Worm (Caenorhabditis elegans) whole organism, L1 larva: ENCODE results near the gene F23A7.5.

Experiments
- C16A3.4 ChIP-seq: fragments of 150-350 bp; optimal IDR thresholded peaks from 2 replicates; lab custom pipeline; 2014; ENCODE audit warnings: missing biosample characterization, missing genetic modification characterization
- F16B12.6 ChIP-seq: fragments of 150-350 bp; optimal IDR thresholded peaks from 2 replicates; lab custom pipeline; 2014; ENCODE audit warnings: missing biosample characterization, missing genetic modification characterization
- aha-1 ChIP-seq: fragments of 150-350 bp; optimal IDR thresholded peaks from 2 replicates; lab custom pipeline; 2014; ENCODE audit warnings: missing biosample characterization, missing genetic modification characterization
- alr-1 ChIP-seq: fragments of 200-800 bp; sonication (Bioruptor generic); optimal IDR thresholded peaks from 2 replicates; lab custom pipeline; 2018; ENCODE audit warnings: borderline replicate concordance, mild to moderate bottlenecking, missing genetic modification characterization, missing compliant biosample characterization
- ama-1 ChIP-seq: fragments of 150-350 bp; optimal IDR thresholded peaks from 2 replicates; lab custom pipeline; 2014
- blmp-1 ChIP-seq: fragments of 150-350 bp; optimal IDR thresholded peaks from 2 replicates; lab custom pipeline; 2014; ENCODE audit warnings: missing biosample characterization, missing genetic modification characterization
- ces-1 ChIP-seq: fragments of 150-350 bp; optimal IDR thresholded peaks from 2 replicates; lab custom pipeline; 2014; ENCODE audit warnings: missing biosample characterization, missing genetic modification reagents, missing genetic modification characterization
- dpl-1 ChIP-seq, 3 experiments: fragments of 150-350 bp in 2 of 3; sonication (generic microtip) in 1 of 3; optimal IDR thresholded peaks; 2 replicates each; lab custom pipeline; 2014 to 2017; ENCODE audit warnings: missing biosample characterization in 3 of 3, missing genetic modification characterization in 3 of 3, missing genetic modification reagents in 3 of 3
- dsc-1 ChIP-seq: sonication (generic microtip); optimal IDR thresholded peaks from 2 replicates; lab custom pipeline; 2016; ENCODE audit warnings: mild to moderate bottlenecking, missing genetic modification characterization, missing compliant biosample characterization
- efl-1 ChIP-seq, 4 experiments: fragments of 150-350 bp; optimal IDR thresholded peaks in 3 of 4; peaks in 1 of 4; 1 replicate in 1 of 4; 2 replicates in 3 of 4; lab custom pipeline; 2014; ENCODE audit warnings: missing biosample characterization in 2 of 4, missing genetic modification characterization in 2 of 4, missing genetic modification reagents in 2 of 4
- egl-13 ChIP-seq: sonication (generic microtip); optimal IDR thresholded peaks from 2 replicates; lab custom pipeline; 2016; ENCODE audit warnings: missing genotype, missing genetic modification reagents, missing genetic modification characterization, missing compliant biosample characterization
- egl-27 ChIP-seq, 2 experiments: fragments of 150-350 bp in 1 of 2; sonication (generic microtip); optimal IDR thresholded peaks; 3 replicates each; lab custom pipeline; 2017 to 2018; ENCODE audit warnings: missing biosample characterization in 2 of 2, missing genetic modification characterization in 2 of 2, missing genetic modification reagents in 2 of 2
- fkh-8 ChIP-seq: sonication (generic microtip); optimal IDR thresholded peaks from 2 replicates; lab custom pipeline; 2016; ENCODE audit warnings: mild to moderate bottlenecking, missing genetic modification characterization, missing compliant biosample characterization
- grh-1 ChIP-seq: fragments of 200-800 bp; sonication (Bioruptor generic); IDR thresholded peaks from 2 replicates; pipeline ENCODE4 v1.3.6; 2022; ENCODE audit warnings: missing genetic modification reagents, missing genetic modification characterization, missing compliant biosample characterization
- hlh-17 ChIP-seq: fragments of 200-800 bp; sonication (Bioruptor generic); optimal IDR thresholded peaks from 2 replicates; lab custom pipeline; 2018; ENCODE audit warnings: missing genetic modification characterization, mild to moderate bottlenecking, missing compliant biosample characterization, moderate library complexity, borderline replicate concordance
- irx-1 ChIP-seq: sonication (generic microtip); optimal IDR thresholded peaks from 2 replicates; lab custom pipeline; 2016; ENCODE audit warnings: missing genetic modification characterization, missing compliant biosample characterization
- isw-1 ChIP-seq: fragments of 200-800 bp; sonication (Bioruptor generic); IDR thresholded peaks from 2 replicates; pipeline ENCODE4 v1.3.6; 2022; ENCODE audit warnings: missing genetic modification characterization, missing compliant biosample characterization
- lin-13 ChIP-seq: fragments of 150-350 bp; optimal IDR thresholded peaks from 2 replicates; lab custom pipeline; 2014; ENCODE audit warnings: missing biosample characterization, missing genetic modification reagents, missing genetic modification characterization
- lin-39 ChIP-seq: fragments of 150-350 bp; optimal IDR thresholded peaks from 2 replicates; lab custom pipeline; 2014; ENCODE audit warnings: missing biosample characterization, missing genetic modification reagents, missing genetic modification characterization
- mab-9 ChIP-seq: fragments of 200-800 bp; sonication (Bioruptor generic); IDR thresholded peaks from 2 replicates; pipeline ENCODE4 v1.3.6; 2022; ENCODE audit warnings: missing genetic modification reagents, missing genetic modification characterization, missing compliant biosample characterization
- mdl-1 ChIP-seq, 2 experiments: fragments of 150-350 bp; optimal IDR thresholded peaks; 2 replicates each; lab custom pipeline; 2014 to 2017; ENCODE audit warnings: missing biosample characterization in 2 of 2, missing genetic modification characterization in 2 of 2, inconsistent platforms in 1 of 2
- mef-2 ChIP-seq: fragments of 150-350 bp; optimal IDR thresholded peaks from 2 replicates; lab custom pipeline; 2014; ENCODE audit warnings: missing biosample characterization, missing genetic modification characterization
- nhr-11 ChIP-seq: fragments of 150-350 bp; optimal IDR thresholded peaks from 2 replicates; lab custom pipeline; 2014; ENCODE audit warnings: missing biosample characterization, missing genetic modification characterization
- nhr-12 ChIP-seq: sonication (generic microtip); optimal IDR thresholded peaks from 2 replicates; lab custom pipeline; 2017; ENCODE audit warnings: missing biosample characterization, missing genetic modification characterization
- nhr-19 ChIP-seq: fragments of 200-800 bp; sonication (Bioruptor generic); conservative IDR thresholded peaks from 2 replicates; pipeline ENCODE4 v1.3.6; 2022; ENCODE audit warnings: missing genetic modification characterization, missing compliant biosample characterization
- nhr-20 ChIP-seq: sonication (generic microtip); optimal IDR thresholded peaks from 2 replicates; lab custom pipeline; 2016; ENCODE audit warnings: mild to moderate bottlenecking, missing genetic modification characterization, missing compliant biosample characterization
- nhr-28 ChIP-seq: fragments of 150-350 bp; optimal IDR thresholded peaks from 2 replicates; lab custom pipeline; 2014; ENCODE audit warnings: missing biosample characterization, missing genetic modification characterization
- nhr-47 ChIP-seq: sonication (generic microtip); optimal IDR thresholded peaks from 2 replicates; lab custom pipeline; 2016; ENCODE audit warnings: mild to moderate bottlenecking, missing genetic modification characterization, moderate library complexity, missing compliant biosample characterization
- nhr-84 ChIP-seq: sonication (generic microtip); optimal IDR thresholded peaks from 2 replicates; lab custom pipeline; 2017; ENCODE audit warnings: missing biosample characterization, missing genetic modification characterization
- rnt-1 ChIP-seq: sonication (generic microtip); optimal IDR thresholded peaks from 2 replicates; lab custom pipeline; 2016; ENCODE audit warnings: mild to moderate bottlenecking, missing genetic modification characterization, moderate library complexity, missing compliant biosample characterization
- snpc-4 ChIP-seq: fragments of 150-350 bp; optimal IDR thresholded peaks from 2 replicates; lab custom pipeline; 2014; ENCODE audit warnings: missing biosample characterization, missing genetic modification characterization
- snu-23 ChIP-seq: sonication (generic microtip); optimal IDR thresholded peaks from 2 replicates; lab custom pipeline; 2016; ENCODE audit warnings: missing genetic modification characterization, missing compliant biosample characterization
- sox-4 ChIP-seq: sonication (generic microtip); optimal IDR thresholded peaks from 2 replicates; lab custom pipeline; 2016; ENCODE audit warnings: missing genetic modification characterization, missing compliant biosample characterization
- sptf-1 ChIP-seq: fragments of 150-350 bp; optimal IDR thresholded peaks from 2 replicates; lab custom pipeline; 2014; ENCODE audit warnings: missing biosample characterization, missing genetic modification characterization
- swsn-7 ChIP-seq: sonication (generic microtip); optimal IDR thresholded peaks from 2 replicates; lab custom pipeline; 2016; ENCODE audit warnings: missing genetic modification characterization, missing compliant biosample characterization
- unc-30 ChIP-seq: sonication (generic microtip); optimal IDR thresholded peaks from 2 replicates; lab custom pipeline; 2017; ENCODE audit warnings: missing biosample characterization, missing genetic modification characterization
- unc-62 ChIP-seq: fragments of 150-350 bp; optimal IDR thresholded peaks from 2 replicates; lab custom pipeline; 2014; ENCODE audit warnings: missing biosample characterization, missing genetic modification reagents, missing genetic modification characterization
- unc-86 ChIP-seq: sonication (generic microtip); optimal IDR thresholded peaks from 2 replicates; lab custom pipeline; 2016; ENCODE audit warnings: missing genetic modification characterization, missing compliant biosample characterization
- vab-15 ChIP-seq: sonication (generic microtip); optimal IDR thresholded peaks from 2 replicates; lab custom pipeline; 2017; ENCODE audit warnings: missing genotype, mild to moderate bottlenecking, missing genetic modification characterization, missing compliant biosample characterization
- xbp-1 ChIP-seq: sonication (generic microtip); optimal IDR thresholded peaks from 2 replicates; lab custom pipeline; 2016; ENCODE audit warnings: missing genetic modification characterization, missing compliant biosample characterization
- zip-4 ChIP-seq: fragments of 200-800 bp; sonication (Bioruptor generic); optimal IDR thresholded peaks from 2 replicates; lab custom pipeline; 2018; ENCODE audit warnings: mild to moderate bottlenecking, missing genetic modification characterization, moderate library complexity, missing compliant biosample characterization

Gene F23A7.5

ce11 chrX:16209660-16210059 lies 19.1 kb upstream of the F23A7.5 start (continued):
- TF ChIP-seq lin-39 (tag; lab: Kevin White, UChicago) (peak; percentile 32), isw-1 (peak; percentile 71), alr-1 (tag; lab: Kevin White, UChicago) (no peak), snu-23 (peak; percentile 93), blmp-1 (peak; percentile 9), snpc-4 (tag; lab: Kevin White, UChicago) (peak; percentile 86), aha-1 (tag; lab: Kevin White, UChicago) (no peak), hlh-17 (GFP tag; lab: Kevin White, UChicago) (no peak), nhr-19 (GFP tag; lab: Robert Waterston, UW) (peak; percentile 91), C16A3.4 (tag; lab: Kevin White, UChicago) (peak; percentile 79), vab-15 (tag; lab: Kevin White, UChicago) (no peak), swsn-7 (peak; percentile 82), nhr-12 (no peak), nhr-47 (peak; percentile 94), ces-1 (GFP tag; lab: Kevin White, UChicago) (no peak), fkh-8 (tag; lab: Kevin White, UChicago) (peak; percentile 52), unc-62 (GFP tag; lab: Kevin White, UChicago) (no peak), egl-13 (peak; percentile 58), dpl-1 (GFP tag; optimal IDR thresholded peaks at IDR 0.05; lab: Kevin White, UChicago) (peak in 2 of 3 experiments; percentile 32), grh-1 (GFP tag; lab: Robert Waterston, UW) (peak; percentile 79), rnt-1 (tag; lab: Kevin White, UChicago) (peak; percentile 92), mdl-1 (tag; optimal IDR thresholded peaks at IDR 0.05; lab: Kevin White, UChicago) (peak in 1 of 2 experiments; percentile 82), egl-27 (tag; optimal IDR thresholded peaks at IDR 0.05; lab: Kevin White, UChicago) (no peak), xbp-1 (tag; lab: Kevin White, UChicago) (peak; percentile 77), unc-30 (no peak), nhr-84 (tag; lab: Kevin White, UChicago) (no peak), sptf-1 (no peak), irx-1 (tag; lab: Kevin White, UChicago) (peak; percentile 82), sox-4 (tag; lab: Kevin White, UChicago) (peak; percentile 64), lin-13 (GFP tag; lab: Kevin White, UChicago) (peak; percentile 25), nhr-28 (tag; lab: Kevin White, UChicago) (no peak)

DNA sequence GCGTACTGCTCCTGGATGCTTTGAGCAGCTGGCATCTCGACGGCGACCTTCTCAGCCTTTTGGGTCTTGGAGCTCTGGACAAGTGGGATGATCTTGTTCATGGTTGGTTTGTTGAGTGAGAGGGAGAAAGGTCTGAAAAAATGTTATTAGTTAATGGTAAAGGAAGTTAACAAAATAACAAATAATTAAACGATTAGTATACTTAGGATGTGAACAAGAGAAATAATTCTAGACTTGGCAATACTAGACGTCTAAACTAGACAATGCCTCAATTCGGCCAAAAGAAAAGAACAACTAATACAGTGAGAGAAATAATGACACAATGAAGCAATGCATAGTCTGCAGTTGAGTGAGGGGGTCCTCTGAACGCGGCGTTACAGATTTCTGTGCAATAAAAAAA lies 18.2 kb upstream of the F23A7.5 start, which contains the start of gene R11.4:
Gene R11.4, minus strand, starts transcription at position 101 of the 400 bp plus-strand sequence.
- no peak for TF ChIP-seq dsc-1 (tag; lab: Kevin White, UChicago)
- TF ChIP-seq unc-86 (tag; lab: Kevin White, UChicago) = no peak
- TF ChIP-seq mab-9 (GFP tag; lab: Robert Waterston, UW) = no peak
- TF ChIP-seq grh-1 (GFP tag; lab: Robert Waterston, UW) = no peak
- TF ChIP-seq nhr-20 (tag; lab: Kevin White, UChicago) = no peak
- no peak for TF ChIP-seq nhr-11
- no peak for TF ChIP-seq mef-2 (tag; lab: Kevin White, UChicago)
- TF ChIP-seq F16B12.6 (tag; lab: Kevin White, UChicago) = no peak
- TF ChIP-seq sptf-1 = no peak
- no peak for TF ChIP-seq ama-1 (lab: Kevin White, UChicago)
- TF ChIP-seq zip-4 (GFP tag; lab: Kevin White, UChicago) = no peak
- no peak for TF ChIP-seq nhr-19 (GFP tag; lab: Robert Waterston, UW)
- no peak for TF ChIP-seq efl-1 (optimal IDR thresholded peaks at IDR 0.05; lab: Kevin White, UChicago)
- TF ChIP-seq efl-1 (GFP tag; optimal IDR thresholded peaks at IDR 0.05 in 1 of 2; lab: Kevin White, UChicago) = no peak
- TF ChIP-seq, all 84 proteins: peak for 0
